Worm (Caenorhabditis elegans): ENCODE results near the gene W03A5.2.

W03A5.2 gene

ce11 chrIII:5405628-5406084 lies at the start of gene W03A5.2, which contains the start of gene Y32H12A.8:
TSS of gene W03A5.2 (plus strand) at chrIII:5406034.
TSS of gene Y32H12A.8 (minus strand) at chrIII:5406037.
- TF ChIP-seq pax-1 (tag; optimal IDR thresholded peaks at IDR 0.05) (no peak), odd-2 (tag; optimal IDR thresholded peaks at IDR 0.05) (no peak), ceh-48 (tag; optimal IDR thresholded peaks at IDR 0.05) (no peak), nfya-1 (tag; optimal IDR thresholded peaks at IDR 0.05) (peak; percentile 41), mec-3 (tag; optimal IDR thresholded peaks at IDR 0.05; ENCODE audit: borderline replicate concordance) (no peak)

- TF ChIP-seq pax-1 (tag; optimal IDR thresholded peaks at IDR 0.05) (no peak), hlh-13 (GFP tag; optimal IDR thresholded peaks at IDR 0.05) (no peak), pag-3 (tag; optimal IDR thresholded peaks at IDR 0.05; ENCODE audit: borderline replicate concordance) (no peak), npax-4 (tag; optimal IDR thresholded peaks at IDR 0.05) (no peak), T23F11.4 (GFP tag; optimal IDR thresholded peaks at IDR 0.05) (no peak), odd-2 (tag; optimal IDR thresholded peaks at IDR 0.05) (no peak), ceh-48 (tag; optimal IDR thresholded peaks at IDR 0.05) (no peak), syd-9 (tag; optimal IDR thresholded peaks at IDR 0.05) (no peak)
These were observed 43.9 kb upstream of the W03A5.2 start, which contains the start of gene Y32H12A.1 for ce11 chrIII:5361909-5362308. TSS of gene Y32H12A.1 (plus strand) at chrIII:5362209.

- no peak for TF ChIP-seq pha-2 (tag; optimal IDR thresholded peaks at IDR 0.05)
These were observed 37.6 kb upstream of the W03A5.2 start, which contains the start of gene dhs-9 for ce11 chrIII:5367995-5368899. TSS of gene dhs-9 (minus strand) at chrIII:5368045.

ce11 chrIII:5371226-5371926 lies 34.5 kb upstream of the W03A5.2 start, which contains the start of gene szy-2:
TSS of gene szy-2 (minus strand) at chrIII:5371276.
- TF ChIP-seq hlh-30 (tag; optimal IDR thresholded peaks at IDR 0.05; ENCODE audit: insufficient read depth) (no peak), fkh-10 (GFP tag; optimal IDR thresholded peaks at IDR 0.05) (no peak)

ce11 chrIII:5372884-5373283 lies 33.0 kb upstream of the W03A5.2 start:
- TF ChIP-seq unc-42 (tag; optimal IDR thresholded peaks at IDR 0.05) (peak; percentile 33), pha-4 (tag; optimal IDR thresholded peaks at IDR 0.05) (no peak), unc-86 (tag; optimal IDR thresholded peaks at IDR 0.05) (no peak), ceh-18 (tag; optimal IDR thresholded peaks at IDR 0.05) (no peak), ztf-16 (tag; optimal IDR thresholded peaks at IDR 0.05) (no peak), ceh-22 (tag; optimal IDR thresholded peaks at IDR 0.05) (no peak), K02D7.2 (tag; optimal IDR thresholded peaks at IDR 0.05) (no peak), pqm-1 (tag; optimal IDR thresholded peaks at IDR 0.05) (no peak), syd-9 (tag; optimal IDR thresholded peaks at IDR 0.05) (no peak), sox-2 (GFP tag; IDR thresholded peaks at IDR 0.05) (no peak), ceh-31 (tag; optimal IDR thresholded peaks at IDR 0.05) (peak; percentile 20)

ce11 chrIII:5373715-5374114 lies 32.1 kb upstream of the W03A5.2 start:
- TF ChIP-seq C08G9.2 (tag; optimal IDR thresholded peaks at IDR 0.05) (no peak), dve-1 (tag; optimal IDR thresholded peaks at IDR 0.05) (no peak), tbx-7 (tag; optimal IDR thresholded peaks at IDR 0.05) (no peak), ahr-1 (tag; optimal IDR thresholded peaks at IDR 0.05) (no peak), hlh-8 (tag; optimal IDR thresholded peaks at IDR 0.05) (no peak), pag-3 (tag; optimal IDR thresholded peaks at IDR 0.05; ENCODE audit: borderline replicate concordance) (no peak), madf-2 (tag; optimal IDR thresholded peaks at IDR 0.05) (no peak), Y22D7AL.16 (tag; optimal IDR thresholded peaks at IDR 0.05) (no peak), pha-2 (tag; optimal IDR thresholded peaks at IDR 0.05) (no peak), pha-4 (tag; optimal IDR thresholded peaks at IDR 0.05) (no peak), fkh-6 (tag; optimal IDR thresholded peaks at IDR 0.05) (no peak), F13H6.1 (tag; optimal IDR thresholded peaks at IDR 0.05) (no peak), T23F11.4 (GFP tag; optimal IDR thresholded peaks at IDR 0.05) (no peak), ceh-19 (GFP tag; optimal IDR thresholded peaks at IDR 0.05) (no peak)
